Worm (Caenorhabditis elegans): ENCODE measurements around the gene clec-1.

The clec-1 gene

ce11 chrV:5672270-5672669, 27.7 kb upstream of the clec-1 start:
- no peak for TF ChIP-seq Y67H2A.10 (GFP tag; conservative IDR thresholded peaks at IDR 0.05)
- no peak for TF ChIP-seq C06A6.2 (GFP tag; conservative IDR thresholded peaks at IDR 0.05)
- no peak for TF ChIP-seq lag-1 (GFP tag; IDR thresholded peaks at IDR 0.05)
- TF ChIP-seq sea-2 (GFP tag; IDR thresholded peaks at IDR 0.05), result no peak
- TF ChIP-seq fkh-3 (tag; optimal IDR thresholded peaks at IDR 0.05), result no peak
- TF ChIP-seq ztf-26 (tag; optimal IDR thresholded peaks at IDR 0.05), result no peak
- no peak for TF ChIP-seq cebp-1 (GFP tag; IDR thresholded peaks at IDR 0.05)
- TF ChIP-seq cebp-1 (tag; optimal IDR thresholded peaks at IDR 0.05), result no peak
- no peak for TF ChIP-seq dpl-1 (GFP tag; optimal IDR thresholded peaks at IDR 0.05)
- TF ChIP-seq madf-8 (GFP tag; conservative IDR thresholded peaks at IDR 0.05), result no peak
- TF ChIP-seq egrh-3 (GFP tag; IDR thresholded peaks at IDR 0.05), result no peak
- TF ChIP-seq him-1 (tag; optimal IDR thresholded peaks at IDR 0.05), result no peak
- TF ChIP-seq somi-1 (GFP tag; optimal IDR thresholded peaks at IDR 0.05), result no peak
- no peak for TF ChIP-seq let-607 (tag; optimal IDR thresholded peaks at IDR 0.05)

- TF ChIP-seq egl-18 (GFP tag; IDR thresholded peaks at IDR 0.05) (no peak), madf-8 (GFP tag; conservative IDR thresholded peaks at IDR 0.05) (no peak), bed-2 (GFP tag; IDR thresholded peaks at IDR 0.05) (no peak), snpc-3.4 (tag; optimal IDR thresholded peaks at IDR 0.05) (no peak), F57C9.4 (tag; optimal IDR thresholded peaks at IDR 0.05) (no peak), ceh-27 (GFP tag; optimal IDR thresholded peaks at IDR 0.05) (no peak), attf-3 (GFP tag; conservative IDR thresholded peaks at IDR 0.05) (no peak), Y95B8A.8 (GFP tag; IDR thresholded peaks at IDR 0.05) (no peak), egl-44 (GFP tag; IDR thresholded peaks at IDR 0.05) (no peak), Y53F4B.3 (GFP tag; IDR thresholded peaks at IDR 0.05) (no peak), rec-8 (tag; optimal IDR thresholded peaks at IDR 0.05) (no peak), akir-1 (GFP tag; optimal IDR thresholded peaks at IDR 0.05) (no peak), F10E7.11 (tag; optimal IDR thresholded peaks at IDR 0.05) (no peak), dpff-1 (tag; optimal IDR thresholded peaks at IDR 0.05) (no peak), ets-4 (GFP tag; optimal IDR thresholded peaks at IDR 0.05) (no peak), F39B2.1 (GFP tag; IDR thresholded peaks at IDR 0.05) (no peak), nhr-90 (tag; optimal IDR thresholded peaks at IDR 0.05) (no peak)
These were observed 23.9 kb upstream of the clec-1 start, which contains the start of gene pqn-13 for ce11 chrV:5676011-5676410. pqn-13 (minus strand) TSS chrV:5676111.

ce11 chrV:5677947-5678346, 22.0 kb upstream of the clec-1 start:
- TF ChIP-seq ztf-3 (GFP tag; optimal IDR thresholded peaks at IDR 0.05) (no peak), athp-1 (tag; optimal IDR thresholded peaks at IDR 0.05) (no peak), unc-62 (GFP tag; optimal IDR thresholded peaks at IDR 0.05) (no peak), ceh-79 (tag; optimal IDR thresholded peaks at IDR 0.05) (no peak), madf-3 (GFP tag; IDR thresholded peaks at IDR 0.05) (no peak), hmg-20 (GFP tag; IDR thresholded peaks at IDR 0.05) (no peak), F23B12.7 (tag; optimal IDR thresholded peaks at IDR 0.05; ENCODE audit: insufficient read depth) (no peak), tbx-9 (tag; optimal IDR thresholded peaks at IDR 0.05; ENCODE audit: borderline replicate concordance) (no peak), mxl-1 (tag; optimal IDR thresholded peaks at IDR 0.05) (no peak), egl-44 (GFP tag; IDR thresholded peaks at IDR 0.05) (no peak), dpff-1 (tag; optimal IDR thresholded peaks at IDR 0.05) (no peak), nfya-2 (GFP tag; IDR thresholded peaks at IDR 0.05) (no peak), B0019.2 (GFP tag; conservative IDR thresholded peaks at IDR 0.05) (no peak), him-1 (tag; optimal IDR thresholded peaks at IDR 0.05) (no peak), chd-7 (tag; optimal IDR thresholded peaks at IDR 0.05) (no peak), ama-1 (optimal IDR thresholded peaks at IDR 0.05) (no peak), ama-1 (GFP tag; optimal IDR thresholded peaks at IDR 0.05) (no peak), F37B4.10 (GFP tag; IDR thresholded peaks at IDR 0.05) (no peak), Y56A3A.18 (GFP tag; IDR thresholded peaks at IDR 0.05) (no peak)

All from whole organism, young adult.